Worm (Caenorhabditis elegans) whole organism, L1 larva: Measurements from ENCODE around the gene clec-227.

Experiments
- C04F5.9 ChIP-seq: sonication (generic microtip); optimal IDR thresholded peaks from 2 replicates; lab custom pipeline; 2016; ENCODE audit warnings: missing genetic modification characterization, missing compliant biosample characterization
- C16A3.4 ChIP-seq: fragments of 150-350 bp; optimal IDR thresholded peaks from 2 replicates; lab custom pipeline; 2014; ENCODE audit warnings: missing biosample characterization, missing genetic modification characterization
- C34B4.2 ChIP-seq: sonication (generic microtip); optimal IDR thresholded peaks from 2 replicates; lab custom pipeline; 2017; ENCODE audit warnings: mild to moderate bottlenecking, missing genetic modification characterization, missing compliant biosample characterization
- F16B12.6 ChIP-seq: fragments of 150-350 bp; optimal IDR thresholded peaks from 2 replicates; lab custom pipeline; 2014; ENCODE audit warnings: missing biosample characterization, missing genetic modification characterization
- aly-2 ChIP-seq: fragments of 150-350 bp; optimal IDR thresholded peaks from 2 replicates; lab custom pipeline; 2014; ENCODE audit warnings: missing biosample characterization, missing genetic modification characterization
- blmp-1 ChIP-seq: fragments of 150-350 bp; optimal IDR thresholded peaks from 2 replicates; lab custom pipeline; 2014; ENCODE audit warnings: missing biosample characterization, missing genetic modification characterization
- ceh-63 ChIP-seq: fragments of 200-800 bp; sonication (Bioruptor generic); optimal IDR thresholded peaks from 2 replicates; lab custom pipeline; 2018; ENCODE audit warnings: mild to moderate bottlenecking, missing genetic modification characterization, missing compliant biosample characterization
- ceh-8 ChIP-seq: fragments of 200-800 bp; sonication (Bioruptor generic); optimal IDR thresholded peaks from 2 replicates; lab custom pipeline; 2018; ENCODE audit warnings: mild to moderate bottlenecking, missing genetic modification characterization, moderate library complexity, missing compliant biosample characterization
- ceh-88 ChIP-seq: fragments of 200-800 bp; sonication (Bioruptor generic); IDR thresholded peaks from 2 replicates; pipeline ENCODE4 v1.3.6; 2022; ENCODE audit warnings: missing genetic modification characterization, missing compliant biosample characterization
- dsc-1 ChIP-seq: sonication (generic microtip); optimal IDR thresholded peaks from 2 replicates; lab custom pipeline; 2016; ENCODE audit warnings: mild to moderate bottlenecking, missing genetic modification characterization, missing compliant biosample characterization
- efl-1 ChIP-seq, 4 experiments: fragments of 150-350 bp; optimal IDR thresholded peaks in 3 of 4; peaks in 1 of 4; 1 replicate in 1 of 4; 2 replicates in 3 of 4; lab custom pipeline; 2014; ENCODE audit warnings: missing biosample characterization in 2 of 4, missing genetic modification characterization in 2 of 4, missing genetic modification reagents in 2 of 4
- efl-3 ChIP-seq: fragments of 200-800 bp; sonication (Bioruptor generic); optimal IDR thresholded peaks from 2 replicates; lab custom pipeline; 2018; ENCODE audit warnings: mild to moderate bottlenecking, missing genetic modification characterization, missing compliant biosample characterization
- egl-13 ChIP-seq: sonication (generic microtip); optimal IDR thresholded peaks from 2 replicates; lab custom pipeline; 2016; ENCODE audit warnings: missing genotype, missing genetic modification reagents, missing genetic modification characterization, missing compliant biosample characterization
- egl-27 ChIP-seq, 2 experiments: fragments of 150-350 bp in 1 of 2; sonication (generic microtip); optimal IDR thresholded peaks; 3 replicates each; lab custom pipeline; 2017 to 2018; ENCODE audit warnings: missing biosample characterization in 2 of 2, missing genetic modification characterization in 2 of 2, missing genetic modification reagents in 2 of 2
- elt-3 ChIP-seq, 6 experiments: fragments of 150-350 bp in 1 of 6; sonication (generic microtip); optimal IDR thresholded peaks; 2 replicates each; lab custom pipeline; 2017 to 2018; ENCODE audit warnings: missing biosample characterization in 6 of 6, missing genetic modification characterization in 6 of 6, inconsistent platforms in 1 of 6
- ets-5 ChIP-seq: fragments of 200-800 bp; sonication (Bioruptor generic); IDR thresholded peaks from 2 replicates; pipeline ENCODE4 v1.3.6; 2022; ENCODE audit warnings: missing genetic modification characterization, missing compliant biosample characterization
- fkh-10 ChIP-seq: sonication (generic microtip); optimal IDR thresholded peaks from 2 replicates; lab custom pipeline; 2017; ENCODE audit warnings: missing biosample characterization, missing genetic modification reagents, missing genetic modification characterization
- fos-1 ChIP-seq: fragments of 150-350 bp; optimal IDR thresholded peaks from 2 replicates; lab custom pipeline; 2014; ENCODE audit warnings: missing biosample characterization, missing genetic modification characterization
- grh-1 ChIP-seq: fragments of 200-800 bp; sonication (Bioruptor generic); IDR thresholded peaks from 2 replicates; pipeline ENCODE4 v1.3.6; 2022; ENCODE audit warnings: missing genetic modification reagents, missing genetic modification characterization, missing compliant biosample characterization
- irx-1 ChIP-seq: sonication (generic microtip); optimal IDR thresholded peaks from 2 replicates; lab custom pipeline; 2016; ENCODE audit warnings: missing genetic modification characterization, missing compliant biosample characterization
- isw-1 ChIP-seq: fragments of 200-800 bp; sonication (Bioruptor generic); IDR thresholded peaks from 2 replicates; pipeline ENCODE4 v1.3.6; 2022; ENCODE audit warnings: missing genetic modification characterization, missing compliant biosample characterization
- lin-13 ChIP-seq: fragments of 150-350 bp; optimal IDR thresholded peaks from 2 replicates; lab custom pipeline; 2014; ENCODE audit warnings: missing biosample characterization, missing genetic modification reagents, missing genetic modification characterization
- lin-14 ChIP-seq: fragments of 200-800 bp; sonication (Bioruptor generic); optimal IDR thresholded peaks from 2 replicates; lab custom pipeline; 2018; ENCODE audit warnings: mild to moderate bottlenecking, missing genetic modification characterization, moderate library complexity, missing compliant biosample characterization
- lin-35 ChIP-seq, 2 experiments: fragments of 150-350 bp; optimal IDR thresholded peaks; 2 replicates each; lab custom pipeline; 2014; ENCODE audit warnings: missing biosample characterization in 2 of 2, missing genetic modification characterization in 2 of 2, missing genetic modification reagents in 2 of 2
- lin-39 ChIP-seq: fragments of 150-350 bp; optimal IDR thresholded peaks from 2 replicates; lab custom pipeline; 2014; ENCODE audit warnings: missing biosample characterization, missing genetic modification reagents, missing genetic modification characterization
- lir-3 ChIP-seq: sonication (generic microtip); optimal IDR thresholded peaks from 2 replicates; lab custom pipeline; 2016; ENCODE audit warnings: mild to moderate bottlenecking, missing genetic modification characterization, moderate library complexity, missing compliant biosample characterization; ENCODE audit not compliant: poor library complexity
- lsy-2 ChIP-seq, 2 experiments: fragments of 150-350 bp; optimal IDR thresholded peaks; 2 replicates each; lab custom pipeline; 2014; ENCODE audit warnings: missing biosample characterization in 2 of 2, missing genetic modification characterization in 2 of 2
- mdl-1 ChIP-seq, 2 experiments: fragments of 150-350 bp; optimal IDR thresholded peaks; 2 replicates each; lab custom pipeline; 2014 to 2017; ENCODE audit warnings: missing biosample characterization in 2 of 2, missing genetic modification characterization in 2 of 2, inconsistent platforms in 1 of 2
- mep-1 ChIP-seq: fragments of 150-350 bp; optimal IDR thresholded peaks from 2 replicates; lab custom pipeline; 2014; ENCODE audit warnings: missing biosample characterization, missing genetic modification characterization
- nhr-19 ChIP-seq: fragments of 200-800 bp; sonication (Bioruptor generic); conservative IDR thresholded peaks from 2 replicates; pipeline ENCODE4 v1.3.6; 2022; ENCODE audit warnings: missing genetic modification characterization, missing compliant biosample characterization
- nhr-20 ChIP-seq: sonication (generic microtip); optimal IDR thresholded peaks from 2 replicates; lab custom pipeline; 2016; ENCODE audit warnings: mild to moderate bottlenecking, missing genetic modification characterization, missing compliant biosample characterization
- nhr-47 ChIP-seq: sonication (generic microtip); optimal IDR thresholded peaks from 2 replicates; lab custom pipeline; 2016; ENCODE audit warnings: mild to moderate bottlenecking, missing genetic modification characterization, moderate library complexity, missing compliant biosample characterization
- nhr-71 ChIP-seq: sonication (generic microtip); optimal IDR thresholded peaks from 2 replicates; lab custom pipeline; 2016; ENCODE audit warnings: mild to moderate bottlenecking, missing genetic modification characterization, moderate library complexity, missing compliant biosample characterization
- nhr-77 ChIP-seq: fragments of 150-350 bp; optimal IDR thresholded peaks from 2 replicates; lab custom pipeline; 2014; ENCODE audit warnings: missing biosample characterization, missing genetic modification characterization
- pag-3 ChIP-seq: sonication (generic microtip); optimal IDR thresholded peaks from 2 replicates; lab custom pipeline; 2017; ENCODE audit warnings: missing genetic modification characterization, mild to moderate bottlenecking, missing compliant biosample characterization, antibody characterized with exemption, borderline replicate concordance; ENCODE audit not compliant: insufficient read depth
- skn-1 ChIP-seq: fragments of 150-350 bp; optimal IDR thresholded peaks from 2 replicates; lab custom pipeline; 2014; ENCODE audit warnings: missing biosample characterization, missing genetic modification characterization
- snu-23 ChIP-seq: sonication (generic microtip); optimal IDR thresholded peaks from 2 replicates; lab custom pipeline; 2016; ENCODE audit warnings: missing genetic modification characterization, missing compliant biosample characterization
- sptf-1 ChIP-seq: fragments of 150-350 bp; optimal IDR thresholded peaks from 2 replicates; lab custom pipeline; 2014; ENCODE audit warnings: missing biosample characterization, missing genetic modification characterization
- sup-37 ChIP-seq: fragments of 200-800 bp; sonication (Bioruptor generic); optimal IDR thresholded peaks from 2 replicates; lab custom pipeline; 2018; ENCODE audit warnings: mild to moderate bottlenecking, missing genetic modification characterization, missing compliant biosample characterization
- tbx-2 ChIP-seq: sonication (generic microtip); optimal IDR thresholded peaks from 2 replicates; lab custom pipeline; 2016; ENCODE audit warnings: missing genetic modification characterization, missing compliant biosample characterization
- tlp-1 ChIP-seq: fragments of 150-350 bp; optimal IDR thresholded peaks from 2 replicates; lab custom pipeline; 2014; ENCODE audit warnings: missing biosample characterization, missing genetic modification characterization
- unc-130 ChIP-seq: fragments of 150-350 bp; optimal IDR thresholded peaks from 2 replicates; lab custom pipeline; 2017; ENCODE audit warnings: missing biosample characterization, missing genetic modification characterization, inconsistent platforms
- unc-30 ChIP-seq: sonication (generic microtip); optimal IDR thresholded peaks from 2 replicates; lab custom pipeline; 2017; ENCODE audit warnings: missing biosample characterization, missing genetic modification characterization
- unc-62 ChIP-seq: fragments of 150-350 bp; optimal IDR thresholded peaks from 2 replicates; lab custom pipeline; 2014; ENCODE audit warnings: missing biosample characterization, missing genetic modification reagents, missing genetic modification characterization
- unc-98 ChIP-seq: fragments of 200-800 bp; sonication (Bioruptor generic); IDR thresholded peaks from 2 replicates; pipeline ENCODE4 v1.3.6; 2022; ENCODE audit warnings: missing genetic modification characterization, missing compliant biosample characterization
- vab-15 ChIP-seq: sonication (generic microtip); optimal IDR thresholded peaks from 2 replicates; lab custom pipeline; 2017; ENCODE audit warnings: missing genotype, mild to moderate bottlenecking, missing genetic modification characterization, missing compliant biosample characterization
- xbp-1 ChIP-seq: sonication (generic microtip); optimal IDR thresholded peaks from 2 replicates; lab custom pipeline; 2016; ENCODE audit warnings: missing genetic modification characterization, missing compliant biosample characterization
- zip-4 ChIP-seq: fragments of 200-800 bp; sonication (Bioruptor generic); optimal IDR thresholded peaks from 2 replicates; lab custom pipeline; 2018; ENCODE audit warnings: mild to moderate bottlenecking, missing genetic modification characterization, moderate library complexity, missing compliant biosample characterization
- ztf-11 ChIP-seq, 2 experiments: sonication (generic microtip); optimal IDR thresholded peaks; 2 replicates each; lab custom pipeline; 2016 to 2017; ENCODE audit warnings: missing genetic modification characterization in 2 of 2, missing biosample characterization in 1 of 2, missing compliant biosample characterization in 1 of 2
- ztf-4 ChIP-seq: fragments of 150-350 bp; optimal IDR thresholded peaks from 2 replicates; lab custom pipeline; 2014; ENCODE audit warnings: missing biosample characterization, missing genetic modification characterization

Gene clec-227

ce11 chrV:14508556-14508955 lies 36.2 kb downstream of the clec-227 start:
- TF ChIP-seq lin-35 (GFP tag; optimal IDR thresholded peaks at IDR 0.05; lab: Kevin White, UChicago) (no peak), lin-13 (no peak), zip-4 (no peak), isw-1 (GFP tag; lab: Robert Waterston, UW) (no peak), nhr-77 (tag; lab: Kevin White, UChicago) (no peak), pag-3 (tag; lab: Kevin White, UChicago) (no peak), ceh-8 (GFP tag; lab: Kevin White, UChicago) (no peak), snu-23 (GFP tag; lab: Kevin White, UChicago) (no peak), ztf-4 (tag; lab: Kevin White, UChicago) (no peak), nhr-47 (no peak), ceh-63 (GFP tag; lab: Kevin White, UChicago) (no peak), lin-14 (GFP tag; lab: Kevin White, UChicago) (no peak), elt-3 (tag; optimal IDR thresholded peaks at IDR 0.05; lab: Kevin White, UChicago) (no peak)

DNA sequence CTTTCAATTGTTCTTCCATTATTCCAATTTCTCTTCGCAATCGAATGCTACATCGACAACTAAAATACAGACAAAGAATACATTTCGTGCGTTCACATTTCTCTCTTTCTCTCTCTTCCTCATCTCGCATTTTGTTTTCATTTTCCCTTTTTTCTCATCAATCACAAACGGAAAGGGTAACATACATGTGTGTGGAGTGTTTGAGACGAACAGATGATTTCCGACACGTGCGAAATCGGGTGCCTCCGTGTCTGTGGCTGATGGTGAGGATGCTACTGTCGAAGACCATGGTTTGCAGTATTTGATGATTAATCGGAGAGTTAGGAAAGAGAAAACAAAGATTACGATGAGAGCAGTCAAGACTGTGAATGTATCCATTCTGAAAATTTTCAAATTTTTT lies 38.4 kb downstream of the clec-227 start, which contains the start of gene R02D5.9:
R02D5.9 (minus strand) TSS at position 378 of the 400 bp plus-strand sequence.
- TF ChIP-seq lin-14 (GFP tag; lab: Kevin White, UChicago) (peak; percentile 87), vab-15 (no peak), egl-27 (tag; optimal IDR thresholded peaks at IDR 0.05; lab: Kevin White, UChicago) (no peak), tlp-1 (tag; lab: Kevin White, UChicago) (no peak), unc-62 (GFP tag; lab: Kevin White, UChicago) (no peak), unc-30 (tag; lab: Kevin White, UChicago) (no peak), efl-3 (GFP tag; lab: Kevin White, UChicago) (no peak), mep-1 (tag; lab: Kevin White, UChicago) (peak; percentile 42), lir-3 (tag; lab: Kevin White, UChicago) (no peak), xbp-1 (tag; lab: Kevin White, UChicago) (no peak), egl-13 (no peak), fos-1 (tag; lab: Kevin White, UChicago) (no peak), blmp-1 (tag; lab: Kevin White, UChicago) (peak; percentile 99), ztf-11 (tag; optimal IDR thresholded peaks at IDR 0.05; lab: Kevin White, UChicago) (no peak), nhr-20 (tag; lab: Kevin White, UChicago) (peak; percentile 50), tbx-2 (tag; lab: Kevin White, UChicago) (peak; percentile 42), nhr-47 (no peak), ceh-88 (GFP tag; lab: Robert Waterston, UW) (no peak), mdl-1 (tag; optimal IDR thresholded peaks at IDR 0.05; lab: Kevin White, UChicago) (peak in 1 of 2 experiments; percentile 94), skn-1 (peak; percentile 14), lin-35 (GFP tag; optimal IDR thresholded peaks at IDR 0.05; lab: Kevin White, UChicago) (peak in 1 of 2 experiments; percentile 70), C04F5.9 (tag; lab: Kevin White, UChicago) (no peak), lsy-2 (tag; optimal IDR thresholded peaks at IDR 0.05; lab: Kevin White, UChicago) (peak in 1 of 2 experiments; percentile 43), snu-23 (GFP tag; lab: Kevin White, UChicago) (peak; percentile 51), F16B12.6 (tag; lab: Kevin White, UChicago) (no peak), unc-98 (GFP tag; lab: Robert Waterston, UW) (no peak), ets-5 (GFP tag; lab: Robert Waterston, UW) (no peak), sup-37 (GFP tag; lab: Kevin White, UChicago) (no peak), efl-1 (optimal IDR thresholded peaks at IDR 0.05; lab: Kevin White, UChicago) (peak; percentile 4 to 9), efl-1 (GFP tag; optimal IDR thresholded peaks at IDR 0.05 in 1 of 2; lab: Kevin White, UChicago) (peak in 1 of 2 experiments; percentile 4), dsc-1 (no peak), sptf-1 (tag; lab: Kevin White, UChicago) (no peak), fkh-10 (GFP tag; lab: Kevin White, UChicago) (no peak), C16A3.4 (tag; lab: Kevin White, UChicago) (no peak), nhr-71 (tag; lab: Kevin White, UChicago) (peak; percentile 25), C34B4.2 (tag; lab: Kevin White, UChicago) (no peak), grh-1 (GFP tag; lab: Robert Waterston, UW) (no peak), lin-39 (tag; lab: Kevin White, UChicago) (no peak), nhr-19 (GFP tag; lab: Robert Waterston, UW) (no peak), aly-2 (tag; lab: Kevin White, UChicago) (no peak), elt-3 (tag; optimal IDR thresholded peaks at IDR 0.05; lab: Kevin White, UChicago) (peak in 4 of 6 experiments; percentile 12 to 87 (median 22)), irx-1 (tag; lab: Kevin White, UChicago) (no peak), unc-130 (tag; lab: Kevin White, UChicago) (peak; percentile 6)
